Worm (Caenorhabditis elegans): ENCODE data around the gene F41E6.17.

F41E6.17 gene

ce11 chrV:8592691-8593307 lies 31.1 kb upstream of the F41E6.17 start:
- TF ChIP-seq nhr-2 (tag; optimal IDR thresholded peaks at IDR 0.05), result no peak
- TF ChIP-seq unc-39 (tag; optimal IDR thresholded peaks at IDR 0.05), result no peak
- no peak for TF ChIP-seq cnd-1 (tag; optimal IDR thresholded peaks at IDR 0.05)
- peak; percentile 86 for TF ChIP-seq ces-1 (GFP tag; optimal IDR thresholded peaks at IDR 0.05)
- TF ChIP-seq unc-62 (GFP tag; optimal IDR thresholded peaks at IDR 0.05), result peak; percentile 59

ce11 chrV:8594105-8594964 lies 29.6 kb upstream of the F41E6.17 start, which contains the start of gene tag-196:
TSS of gene tag-196 (plus strand) at chrV:8594914.
- no peak for TF ChIP-seq lin-32 (GFP tag; optimal IDR thresholded peaks at IDR 0.05)
- TF ChIP-seq nhr-28 (tag; optimal IDR thresholded peaks at IDR 0.05), result no peak
- TF ChIP-seq unc-62 (GFP tag; optimal IDR thresholded peaks at IDR 0.05), result peak; percentile 11
- no peak for TF ChIP-seq ceh-39 (tag; optimal IDR thresholded peaks at IDR 0.05)
- TF ChIP-seq ztf-11 (tag; optimal IDR thresholded peaks at IDR 0.05), result no peak
- no peak for TF ChIP-seq snpc-4 (tag; optimal IDR thresholded peaks at IDR 0.05)
- TF ChIP-seq elt-3 (tag; optimal IDR thresholded peaks at IDR 0.05), result no peak
- TF ChIP-seq ceh-43 (GFP tag; optimal IDR thresholded peaks at IDR 0.05), result no peak
- TF ChIP-seq flh-1 (GFP tag; optimal IDR thresholded peaks at IDR 0.05), result no peak
- TF ChIP-seq nhr-2 (tag; optimal IDR thresholded peaks at IDR 0.05), result peak; percentile 11
- TF ChIP-seq mep-1 (tag; optimal IDR thresholded peaks at IDR 0.05), result no peak
- peak; percentile 95 for TF ChIP-seq ces-1 (GFP tag; optimal IDR thresholded peaks at IDR 0.05)
- no peak for TF ChIP-seq sem-2 (GFP tag; optimal IDR thresholded peaks at IDR 0.05)
- TF ChIP-seq mls-2 (tag; optimal IDR thresholded peaks at IDR 0.05), result no peak
- TF ChIP-seq unc-120 (tag; optimal IDR thresholded peaks at IDR 0.05; ENCODE audit: poor library complexity, severe bottlenecking), result peak; percentile 20
- peak; percentile 10 for TF ChIP-seq cnd-1 (tag; optimal IDR thresholded peaks at IDR 0.05)
- TF ChIP-seq tbx-8 (GFP tag; optimal IDR thresholded peaks at IDR 0.05), result no peak
- peak; percentile 94 for TF ChIP-seq hlh-1 (tag; optimal IDR thresholded peaks at IDR 0.05)
- no peak for TF ChIP-seq mab-5 (tag; optimal IDR thresholded peaks at IDR 0.05)
- TF ChIP-seq nhr-76 (tag; optimal IDR thresholded peaks at IDR 0.05), result no peak

ce11 chrV:8599192-8599591 lies 24.7 kb upstream of the F41E6.17 start, which contains the start of gene F41E6.7:
TSS of gene F41E6.7 (minus strand) at chrV:8599292.
- no peak for TF ChIP-seq lin-13 (tag; optimal IDR thresholded peaks at IDR 0.05)

- TF ChIP-seq mls-2 (tag; optimal IDR thresholded peaks at IDR 0.05), result no peak
- no peak for TF ChIP-seq mep-1 (tag; optimal IDR thresholded peaks at IDR 0.05)
Measured at ce11 chrV:8599957-8600356, 23.9 kb upstream of the F41E6.17 start.

- TF ChIP-seq flh-1 (GFP tag; optimal IDR thresholded peaks at IDR 0.05) (no peak), unc-39 (tag; optimal IDR thresholded peaks at IDR 0.05) (no peak)
Measured at ce11 chrV:8601420-8601819, 22.5 kb upstream of the F41E6.17 start, which contains the start of gene F41E6.8. TSS of gene F41E6.8 (minus strand) at chrV:8601520.

ce11 chrV:8602638-8603037 lies 21.3 kb upstream of the F41E6.17 start, which contains the start of gene F41E6.15:
TSS of gene F41E6.15 (minus strand) at chrV:8602738.
- no peak for TF ChIP-seq M03D4.4 (tag; optimal IDR thresholded peaks at IDR 0.05)
- no peak for TF ChIP-seq unc-62 (GFP tag; optimal IDR thresholded peaks at IDR 0.05)
- TF ChIP-seq ham-2 (GFP tag; optimal IDR thresholded peaks at IDR 0.05), result no peak
- no peak for TF ChIP-seq lin-13 (tag; optimal IDR thresholded peaks at IDR 0.05)
- TF ChIP-seq zip-8 (tag; optimal IDR thresholded peaks at IDR 0.05), result no peak
- no peak for TF ChIP-seq mep-1 (tag; optimal IDR thresholded peaks at IDR 0.05)
- no peak for TF ChIP-seq mls-2 (tag; optimal IDR thresholded peaks at IDR 0.05)
- TF ChIP-seq elt-3 (tag; optimal IDR thresholded peaks at IDR 0.05), result no peak
- TF ChIP-seq elt-1 (tag; optimal IDR thresholded peaks at IDR 0.05; ENCODE audit: borderline replicate concordance, insufficient read depth), result no peak
- no peak for TF ChIP-seq tbx-8 (GFP tag; optimal IDR thresholded peaks at IDR 0.05)
- TF ChIP-seq lsy-2 (tag; optimal IDR thresholded peaks at IDR 0.05), result no peak
- TF ChIP-seq unc-39 (tag; optimal IDR thresholded peaks at IDR 0.05), result no peak
- no peak for TF ChIP-seq mab-5 (tag; optimal IDR thresholded peaks at IDR 0.05)
- no peak for TF ChIP-seq unc-120 (tag; optimal IDR thresholded peaks at IDR 0.05; ENCODE audit: poor library complexity, severe bottlenecking)
- TF ChIP-seq pha-4 (tag; optimal IDR thresholded peaks at IDR 0.05), result no peak
- TF ChIP-seq sem-2 (GFP tag; optimal IDR thresholded peaks at IDR 0.05), result no peak
- no peak for TF ChIP-seq sptf-1 (tag; optimal IDR thresholded peaks at IDR 0.05)
- no peak for TF ChIP-seq cnd-1 (tag; optimal IDR thresholded peaks at IDR 0.05)
- no peak for TF ChIP-seq nhr-12 (tag; optimal IDR thresholded peaks at IDR 0.05)
- no peak for TF ChIP-seq nhr-237 (tag; optimal IDR thresholded peaks at IDR 0.05)

All from whole organism, mixed stage, embryonic.